Worm (Caenorhabditis elegans): ENCODE measurements around the gene mab-10.
A peak's percentile ranks its signal among the peaks of the same experiment; 100 is the strongest.

The mab-10 gene

DNA sequence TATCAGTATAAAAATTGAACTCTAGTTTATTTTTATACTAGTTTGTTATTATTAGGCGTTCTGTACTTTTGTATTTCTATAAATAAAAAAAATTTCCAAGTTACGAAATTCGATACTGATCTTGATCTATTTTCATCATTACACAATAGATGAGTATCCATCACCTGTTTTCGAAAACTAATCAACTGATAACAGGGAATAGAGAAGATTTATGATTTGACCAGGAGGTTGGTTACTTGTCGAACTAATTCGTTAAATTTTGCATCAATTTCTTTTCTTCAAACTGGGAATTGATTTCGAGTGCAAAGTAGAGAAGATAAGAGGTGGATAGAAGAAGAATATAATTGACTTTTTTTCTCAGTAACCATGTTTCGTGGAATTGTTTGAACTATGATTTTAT is 12.5 kb upstream of the mab-10 start:
- TF ChIP-seq fos-1 (tag; optimal IDR thresholded peaks at IDR 0.05): peak; percentile 12
- TF ChIP-seq nhr-10 (tag; optimal IDR thresholded peaks at IDR 0.05): no peak
- peak; percentile 20 for TF ChIP-seq nhr-129 (tag; optimal IDR thresholded peaks at IDR 0.05)
- TF ChIP-seq blmp-1 (tag; optimal IDR thresholded peaks at IDR 0.05; ENCODE audit: insufficient read depth): no peak
- peak; percentile 50 for TF ChIP-seq sma-9 (GFP tag; optimal IDR thresholded peaks at IDR 0.05)
- TF ChIP-seq sma-9 (tag; optimal IDR thresholded peaks at IDR 0.05): no peak
- peak; percentile 64 for TF ChIP-seq sma-3 (GFP tag; optimal IDR thresholded peaks at IDR 0.05)

DNA sequence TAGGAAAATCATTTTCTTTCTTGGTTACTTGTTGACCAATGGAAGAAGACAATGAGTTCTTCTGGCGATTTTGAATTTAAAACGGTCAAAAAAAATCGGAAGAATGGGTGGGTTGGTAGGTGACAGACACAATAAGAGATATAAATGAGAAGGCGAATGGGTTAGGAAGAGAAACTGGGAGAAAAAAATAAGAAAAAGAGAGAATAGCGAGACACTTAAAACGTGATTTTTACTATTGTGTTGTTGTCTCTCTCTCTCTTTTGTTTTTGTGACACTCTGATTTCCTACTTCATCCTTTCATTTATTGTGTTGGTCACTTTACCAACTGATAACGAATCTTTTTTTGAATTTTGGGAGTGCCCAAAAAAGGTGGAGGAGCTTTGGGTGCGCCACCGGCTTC is 11.5 kb upstream of the mab-10 start:
- no peak for TF ChIP-seq ceh-16 (tag; optimal IDR thresholded peaks at IDR 0.05)
- no peak for TF ChIP-seq ztf-1 (GFP tag; conservative IDR thresholded peaks at IDR 0.05)
- no peak for TF ChIP-seq egl-27 (tag; optimal IDR thresholded peaks at IDR 0.05)
- no peak for TF ChIP-seq elt-3 (tag; optimal IDR thresholded peaks at IDR 0.05)
- TF ChIP-seq nhr-129 (tag; optimal IDR thresholded peaks at IDR 0.05): peak; percentile 41
- TF ChIP-seq nhr-12 (tag; optimal IDR thresholded peaks at IDR 0.05): no peak
- TF ChIP-seq ztf-4 (tag; optimal IDR thresholded peaks at IDR 0.05): no peak
- TF ChIP-seq sma-9 (GFP tag; optimal IDR thresholded peaks at IDR 0.05): peak; percentile 10
- TF ChIP-seq sma-9 (tag; optimal IDR thresholded peaks at IDR 0.05): no peak
- TF ChIP-seq skn-1 (tag; optimal IDR thresholded peaks at IDR 0.05): no peak
- TF ChIP-seq F13H6.1 (tag; optimal IDR thresholded peaks at IDR 0.05): no peak
- peak; percentile 58 for TF ChIP-seq blmp-1 (tag; optimal IDR thresholded peaks at IDR 0.05; ENCODE audit: insufficient read depth)
- TF ChIP-seq crh-2 (tag; optimal IDR thresholded peaks at IDR 0.05): no peak
- no peak for TF ChIP-seq lsy-2 (tag; optimal IDR thresholded peaks at IDR 0.05)
- no peak for TF ChIP-seq alr-1 (tag; optimal IDR thresholded peaks at IDR 0.05)
- TF ChIP-seq mdl-1 (tag; optimal IDR thresholded peaks at IDR 0.05): no peak
- no peak for TF ChIP-seq snpc-4 (tag; optimal IDR thresholded peaks at IDR 0.05)
- peak; percentile 17 for TF ChIP-seq nhr-25 (tag; optimal IDR thresholded peaks at IDR 0.05)
- no peak for TF ChIP-seq nhr-11 (tag; optimal IDR thresholded peaks at IDR 0.05)
- TF ChIP-seq nhr-21 (tag; optimal IDR thresholded peaks at IDR 0.05): no peak
- no peak for TF ChIP-seq Y55F3AM.14 (GFP tag; optimal IDR thresholded peaks at IDR 0.05)

DNA sequence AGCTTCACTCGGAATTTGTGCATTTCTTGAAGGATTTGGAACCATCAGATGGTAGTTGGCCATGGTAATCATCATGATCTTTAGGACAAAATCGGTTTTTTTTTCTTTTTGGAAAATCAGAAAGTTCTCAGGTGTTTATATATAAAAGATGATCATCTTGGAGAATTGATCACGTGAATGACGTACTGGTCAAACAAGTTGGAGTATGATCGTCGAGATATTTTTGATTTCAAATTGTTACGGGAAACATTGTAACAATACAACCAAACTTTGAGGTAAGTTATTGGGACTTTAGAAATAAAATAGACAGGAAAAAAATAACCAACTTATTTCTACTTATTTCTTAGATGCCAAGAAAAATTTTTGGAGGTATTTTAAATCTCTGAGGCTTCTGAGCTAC is 8.9 kb upstream of the mab-10 start, which contains the start of gene F59B10.4:
Gene F59B10.4 (minus strand): TSS at position 101 of the 400 bp plus-strand sequence.
- TF ChIP-seq alr-1 (tag; optimal IDR thresholded peaks at IDR 0.05): no peak
- no peak for TF ChIP-seq nhr-25 (tag; optimal IDR thresholded peaks at IDR 0.05)
- TF ChIP-seq skn-1 (tag; optimal IDR thresholded peaks at IDR 0.05): no peak
- no peak for TF ChIP-seq nhr-23 (tag; optimal IDR thresholded peaks at IDR 0.05)
- no peak for TF ChIP-seq unc-39 (tag; optimal IDR thresholded peaks at IDR 0.05)
- TF ChIP-seq nhr-77 (tag; optimal IDR thresholded peaks at IDR 0.05): no peak
- TF ChIP-seq nhr-10 (tag; optimal IDR thresholded peaks at IDR 0.05): no peak

DNA sequence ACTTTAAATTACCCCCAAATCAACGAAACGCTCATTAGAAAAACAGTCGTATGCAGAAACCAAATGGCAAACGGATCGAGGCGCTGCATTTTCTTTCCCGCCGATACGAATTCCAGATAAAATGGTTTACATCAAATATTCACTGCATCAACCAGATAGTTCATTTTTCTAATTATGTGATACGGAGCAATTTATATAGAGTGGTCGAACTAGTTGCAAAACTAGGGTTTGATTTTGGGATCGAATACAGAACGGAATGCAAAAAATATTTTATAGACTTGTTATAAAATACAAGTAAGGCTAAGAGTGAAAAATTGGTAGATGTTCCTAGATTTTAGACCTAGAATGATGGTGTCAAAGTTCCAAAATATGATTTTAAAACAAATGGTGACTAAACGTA is 8.0 kb upstream of the mab-10 start:
- TF ChIP-seq mdl-1 (tag; optimal IDR thresholded peaks at IDR 0.05): no peak

DNA sequence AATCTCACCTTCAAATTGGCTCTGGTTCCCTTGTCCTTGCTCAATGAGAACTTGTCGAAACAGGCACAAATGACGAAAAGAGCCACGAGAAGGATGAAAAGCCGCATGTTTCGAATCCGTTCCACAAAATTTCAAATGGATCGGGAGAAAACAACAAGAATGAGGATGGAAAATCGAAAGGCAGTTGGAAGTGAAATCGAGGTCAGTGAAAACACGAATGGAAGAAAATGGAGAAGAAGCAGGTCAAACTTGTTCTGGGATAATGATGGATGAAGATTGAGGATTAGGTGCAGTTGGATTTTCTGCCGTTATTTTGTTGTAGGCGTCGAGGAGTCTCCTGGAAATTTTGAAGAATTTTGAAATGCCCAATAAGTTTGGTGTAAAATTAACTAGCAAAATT is 4.9 kb upstream of the mab-10 start:
- TF ChIP-seq blmp-1 (tag; optimal IDR thresholded peaks at IDR 0.05; ENCODE audit: insufficient read depth) (peak; percentile 57), nhr-11 (tag; optimal IDR thresholded peaks at IDR 0.05) (no peak), lin-13 (GFP tag; optimal IDR thresholded peaks at IDR 0.05) (no peak)

DNA sequence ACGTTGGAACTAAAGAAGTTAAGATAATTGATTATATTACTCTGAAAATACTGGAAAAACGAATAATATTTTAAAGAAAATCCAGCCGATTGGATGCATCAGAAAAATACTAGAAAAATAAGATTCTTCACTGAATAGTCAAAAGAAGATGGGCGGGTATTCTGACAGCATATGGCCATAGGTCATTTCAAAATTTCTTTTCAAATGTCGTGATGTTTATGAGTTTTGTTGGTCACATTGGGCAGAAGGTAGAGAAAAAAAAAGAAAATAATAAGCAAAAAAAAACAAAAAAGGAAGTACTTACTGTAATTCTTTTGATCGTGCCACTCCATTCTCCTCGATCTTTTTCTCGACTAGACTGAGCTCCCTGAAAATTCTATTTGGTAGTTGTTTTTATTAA is 4.3 kb upstream of the mab-10 start, which contains the start of gene F59B10.5:
Gene F59B10.5 (minus strand): TSS at position 101 of the 400 bp plus-strand sequence.
- no peak for TF ChIP-seq gmeb-1 (tag; optimal IDR thresholded peaks at IDR 0.05)
- TF ChIP-seq sma-3 (GFP tag; optimal IDR thresholded peaks at IDR 0.05): no peak
- no peak for TF ChIP-seq ztf-1 (GFP tag; conservative IDR thresholded peaks at IDR 0.05)
- TF ChIP-seq nhr-10 (tag; optimal IDR thresholded peaks at IDR 0.05): no peak
- no peak for TF ChIP-seq sma-9 (GFP tag; optimal IDR thresholded peaks at IDR 0.05)
- TF ChIP-seq sma-9 (tag; optimal IDR thresholded peaks at IDR 0.05): no peak
- TF ChIP-seq nhr-21 (tag; optimal IDR thresholded peaks at IDR 0.05): no peak
- TF ChIP-seq lsy-2 (tag; optimal IDR thresholded peaks at IDR 0.05): no peak
- no peak for TF ChIP-seq ceh-82 (tag; optimal IDR thresholded peaks at IDR 0.05)
- no peak for TF ChIP-seq unc-39 (tag; optimal IDR thresholded peaks at IDR 0.05)

DNA sequence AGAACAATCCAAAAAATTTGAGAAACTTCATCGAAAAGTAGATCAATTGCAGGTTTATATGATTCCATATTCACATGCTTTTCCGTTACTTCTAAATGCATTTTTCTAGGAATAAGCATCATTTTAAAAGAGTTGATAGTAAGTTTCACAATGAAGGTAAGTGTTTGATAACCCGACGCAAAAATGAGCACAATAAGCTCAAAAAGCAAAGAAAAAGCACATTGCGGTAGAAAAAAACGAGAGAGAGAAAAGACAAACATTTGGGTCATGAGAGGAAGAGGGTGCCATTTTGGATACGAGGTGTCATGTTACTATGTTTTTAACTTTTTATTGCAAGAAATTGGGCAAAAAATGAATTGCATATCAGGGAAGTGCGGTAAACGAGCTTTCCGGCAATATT is 3.5 kb upstream of the mab-10 start, which contains the start of gene F59B10.6:
Gene F59B10.6 (minus strand): TSS at position 101 of the 400 bp plus-strand sequence.
- no peak for TF ChIP-seq lin-39 (tag; optimal IDR thresholded peaks at IDR 0.05)
- TF ChIP-seq nhr-77 (tag; optimal IDR thresholded peaks at IDR 0.05): no peak
- no peak for TF ChIP-seq ceh-16 (tag; optimal IDR thresholded peaks at IDR 0.05)
- no peak for TF ChIP-seq ZK546.5 (tag; optimal IDR thresholded peaks at IDR 0.05)
- TF ChIP-seq ama-1 (optimal IDR thresholded peaks at IDR 0.05): no peak
- no peak for TF ChIP-seq lin-13 (GFP tag; optimal IDR thresholded peaks at IDR 0.05)
- no peak for TF ChIP-seq nhr-25 (tag; optimal IDR thresholded peaks at IDR 0.05)
- TF ChIP-seq mdl-1 (tag; optimal IDR thresholded peaks at IDR 0.05): no peak
- TF ChIP-seq sma-9 (GFP tag; optimal IDR thresholded peaks at IDR 0.05): no peak
- TF ChIP-seq sma-9 (tag; optimal IDR thresholded peaks at IDR 0.05): no peak
- TF ChIP-seq ztf-11 (tag; optimal IDR thresholded peaks at IDR 0.05): no peak
- TF ChIP-seq blmp-1 (tag; optimal IDR thresholded peaks at IDR 0.05; ENCODE audit: insufficient read depth): no peak

All from whole organism, L2 larva.